Worm (Caenorhabditis elegans): ENCODE results near the gene F58F12.2.

DNA sequence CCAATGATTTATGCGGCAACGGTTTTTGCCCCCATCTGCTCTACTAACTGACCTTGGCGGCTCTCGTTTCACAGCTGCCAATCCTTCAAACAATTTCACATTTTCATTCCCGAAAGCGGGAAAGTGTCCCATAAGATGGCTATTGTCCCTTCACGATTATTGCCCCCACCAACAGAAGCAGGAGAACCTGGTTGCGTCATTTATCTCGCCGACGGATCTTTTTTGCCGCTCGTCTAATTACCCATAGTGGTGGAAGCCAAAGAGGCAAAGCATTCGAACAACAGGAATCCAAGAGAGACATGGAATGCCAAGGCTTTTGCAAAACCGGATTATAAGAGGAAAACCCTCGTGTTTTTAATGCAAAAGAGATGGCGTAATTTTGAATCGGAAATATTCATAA lies 21.3 kb upstream of the F58F12.2 start:
- no peak for TF ChIP-seq nhr-25 (tag; optimal IDR thresholded peaks at IDR 0.05)
- no peak for TF ChIP-seq ztf-4 (tag; optimal IDR thresholded peaks at IDR 0.05)
- TF ChIP-seq dmd-4 (tag; optimal IDR thresholded peaks at IDR 0.05) = no peak
- TF ChIP-seq nhr-12 (tag; optimal IDR thresholded peaks at IDR 0.05) = no peak
- TF ChIP-seq lsy-2 (tag; optimal IDR thresholded peaks at IDR 0.05) = no peak
- no peak for TF ChIP-seq fos-1 (tag; optimal IDR thresholded peaks at IDR 0.05)
- no peak for TF ChIP-seq mab-5 (tag; optimal IDR thresholded peaks at IDR 0.05)
- no peak for TF ChIP-seq nhr-77 (tag; optimal IDR thresholded peaks at IDR 0.05)
- TF ChIP-seq alr-1 (tag; optimal IDR thresholded peaks at IDR 0.05) = no peak
- no peak for TF ChIP-seq R02D3.7 (tag; optimal IDR thresholded peaks at IDR 0.05)
- TF ChIP-seq nhr-237 (tag; optimal IDR thresholded peaks at IDR 0.05) = no peak
- TF ChIP-seq gmeb-1 (tag; optimal IDR thresholded peaks at IDR 0.05) = no peak
- TF ChIP-seq skn-1 (tag; optimal IDR thresholded peaks at IDR 0.05) = no peak
- TF ChIP-seq ama-1 (optimal IDR thresholded peaks at IDR 0.05) = no peak

Data from whole organism, L2 larva.